Fruit fly (Drosophila melanogaster) whole organism, embryonic: ENCODE results near the gene niki.
A peak's percentile ranks its signal among the peaks of the same experiment; 100 is the strongest.

ENCODE experiments used
- Adf1 ChIP-seq: fragments of 200-800 bp; sonication (Bioruptor generic); IDR thresholded peaks from 2 replicates; pipeline ENCODE4 v1.3.6; 2022; ENCODE audit warnings: missing biosample characterization, missing genetic modification characterization
- BtbVII ChIP-seq: fragments of 200-800 bp; sonication (Bioruptor generic); optimal IDR thresholded peaks from 3 replicates; lab custom pipeline; 2017; ENCODE audit warnings: missing biosample characterization, mild to moderate bottlenecking, missing genetic modification characterization
- CG10147 ChIP-seq: fragments of 200-800 bp; sonication (Bioruptor generic); optimal IDR thresholded peaks from 2 replicates; lab custom pipeline; 2019; ENCODE audit warnings: missing biosample characterization, mild to moderate bottlenecking, missing genetic modification characterization, moderate library complexity
- CG1024 ChIP-seq: fragments of 200-800 bp; sonication (Bioruptor generic); IDR thresholded peaks from 2 replicates; pipeline ENCODE4 v1.3.6; 2022; ENCODE audit warnings: missing biosample characterization, missing genetic modification characterization
- CG13287 ChIP-seq: fragments of 200-800 bp; sonication (Bioruptor generic); IDR thresholded peaks from 2 replicates; pipeline ENCODE4 v1.3.6; 2022; ENCODE audit warnings: missing biosample characterization, missing genetic modification characterization; ENCODE audit not compliant: partially characterized antibody
- CG13296 ChIP-seq: fragments of 200-800 bp; sonication (Bioruptor generic); optimal IDR thresholded peaks from 3 replicates; lab custom pipeline; 2018; ENCODE audit warnings: missing biosample characterization, mild to moderate bottlenecking, missing genetic modification characterization
- CG15479 ChIP-seq: fragments of 200-800 bp; sonication (Bioruptor generic); optimal IDR thresholded peaks from 3 replicates; lab custom pipeline; 2019; ENCODE audit warnings: missing biosample characterization, mild to moderate bottlenecking, missing genetic modification characterization, moderate library complexity
- CG16813 ChIP-seq: fragments of 200-800 bp; sonication (Bioruptor generic); IDR thresholded peaks from 3 replicates; pipeline ENCODE4 v1.3.6; 2022; ENCODE audit warnings: missing biosample characterization, missing genetic modification characterization; ENCODE audit not compliant: partially characterized antibody
- CG17385 ChIP-seq: fragments of 200-800 bp; sonication (Bioruptor generic); optimal IDR thresholded peaks from 3 replicates; lab custom pipeline; 2018; ENCODE audit warnings: missing biosample characterization, mild to moderate bottlenecking, missing genetic modification characterization
- CG18011 ChIP-seq: fragments of 200-800 bp; sonication (Bioruptor generic); optimal IDR thresholded peaks from 2 replicates; lab custom pipeline; 2017; ENCODE audit warnings: missing biosample characterization, missing genetic modification characterization, mild to moderate bottlenecking, moderate library complexity, missing genotype
- CG18619 ChIP-seq: fragments of 200-800 bp; sonication (Bioruptor generic); optimal IDR thresholded peaks from 3 replicates; lab custom pipeline; 2017; ENCODE audit warnings: missing biosample characterization, mild to moderate bottlenecking, missing genetic modification characterization
- CG30020 ChIP-seq: fragments of 200-800 bp; optimal IDR thresholded peaks from 2 replicates; lab custom pipeline; 2019; ENCODE audit warnings: missing biosample characterization, mild to moderate bottlenecking, missing genetic modification characterization, moderate library complexity
- CG3065 ChIP-seq: fragments of 200-800 bp; sonication (Bioruptor generic); optimal IDR thresholded peaks from 2 replicates; lab custom pipeline; 2016; ENCODE audit warnings: missing biosample characterization, missing genetic modification characterization
- CG34224 ChIP-seq: fragments of 200-800 bp; sonication (Bioruptor generic); IDR thresholded peaks from 3 replicates; pipeline ENCODE4 v1.3.6; 2022; ENCODE audit warnings: missing biosample characterization, missing genetic modification characterization; ENCODE audit not compliant: partially characterized antibody
- CG34376 ChIP-seq: fragments of 200-800 bp; sonication (Bioruptor generic); optimal IDR thresholded peaks from 2 replicates; lab custom pipeline; 2018; ENCODE audit warnings: missing biosample characterization, mild to moderate bottlenecking, missing genetic modification characterization
- CG5180 ChIP-seq: fragments of 200-800 bp; sonication (Bioruptor generic); optimal IDR thresholded peaks from 3 replicates; lab custom pipeline; 2017; ENCODE audit warnings: missing biosample characterization, missing genetic modification characterization, mild to moderate bottlenecking, moderate library complexity, missing genetic modification reagents
- CG7372 ChIP-seq: fragments of 200-800 bp; sonication (Bioruptor generic); IDR thresholded peaks from 2 replicates; pipeline ENCODE4 v1.3.6; 2022; ENCODE audit warnings: missing biosample characterization, missing genetic modification characterization
- CG8290 ChIP-seq, 3 experiments: fragments of 200-800 bp; sonication (Bioruptor generic); optimal IDR thresholded peaks; 2 replicates each; lab custom pipeline; 2016 to 2019; ENCODE audit warnings: missing biosample characterization in 3 of 3, missing genetic modification characterization in 3 of 3, mild to moderate bottlenecking in 2 of 3, moderate library complexity in 1 of 3
- CG9215 ChIP-seq: fragments of 200-800 bp; sonication (Bioruptor generic); IDR thresholded peaks from 2 replicates; pipeline ENCODE4 v1.3.6; 2022; ENCODE audit warnings: missing biosample characterization, missing genetic modification characterization
- Doc2 ChIP-seq: fragments of 200-800 bp; sonication (Bioruptor generic); IDR thresholded peaks from 2 replicates; pipeline ENCODE4 v1.3.6; 2022; ENCODE audit warnings: missing biosample characterization, missing genetic modification characterization
- Drgx ChIP-seq: fragments of 200-800 bp; sonication (Bioruptor generic); IDR thresholded peaks from 2 replicates; pipeline ENCODE4 v1.3.6; 2022; ENCODE audit warnings: missing biosample characterization, missing genetic modification characterization
- Elba2 ChIP-seq: fragments of 200-800 bp; sonication (Bioruptor generic); optimal IDR thresholded peaks from 3 replicates; lab custom pipeline; 2016; ENCODE audit warnings: missing biosample characterization, missing genetic modification characterization
- Hey ChIP-seq: fragments of 200-800 bp; sonication (Bioruptor generic); optimal IDR thresholded peaks from 3 replicates; lab custom pipeline; 2018; ENCODE audit warnings: missing biosample characterization, mild to moderate bottlenecking, missing genetic modification characterization
- HmgZ ChIP-seq: fragments of 200-800 bp; sonication (Bioruptor generic); optimal IDR thresholded peaks from 2 replicates; lab custom pipeline; 2018; ENCODE audit warnings: missing biosample characterization, mild to moderate bottlenecking, missing genetic modification characterization
- Hr3 ChIP-seq: fragments of 200-800 bp; sonication (Bioruptor generic); optimal IDR thresholded peaks from 3 replicates; lab custom pipeline; 2016; ENCODE audit warnings: missing biosample characterization, missing genetic modification characterization
- Myb ChIP-seq: fragments of 200-800 bp; sonication (Bioruptor generic); optimal IDR thresholded peaks from 2 replicates; lab custom pipeline; 2016; ENCODE audit warnings: missing biosample characterization, missing genetic modification characterization
- Oli ChIP-seq: fragments of 200-800 bp; sonication (Bioruptor generic); optimal IDR thresholded peaks from 2 replicates; lab custom pipeline; 2018; ENCODE audit warnings: missing biosample characterization, mild to moderate bottlenecking, missing genetic modification characterization, moderate library complexity
- Pdp1 ChIP-seq, 2 experiments: fragments of 200-800 bp; sonication (Bioruptor generic); optimal IDR thresholded peaks; 3 replicates each; lab custom pipeline; 2016; ENCODE audit warnings: missing biosample characterization in 2 of 2, missing genetic modification characterization in 2 of 2, mild to moderate bottlenecking in 1 of 2, moderate library complexity in 1 of 2
- Sry-β ChIP-seq: fragments of 200-800 bp; sonication (Bioruptor generic); optimal IDR thresholded peaks from 2 replicates; lab custom pipeline; 2018; ENCODE audit warnings: missing biosample characterization, mild to moderate bottlenecking, missing genetic modification characterization, moderate library complexity
- Stat92E ChIP-seq, 3 experiments: fragments of >200 bp in 2 of 3; fragments of 200-800 bp in 1 of 3; sonication (Bioruptor generic) in 1 of 3; optimal IDR thresholded peaks; 2 replicates each; lab custom pipeline; 2017 to 2019; ENCODE audit warnings: missing biosample characterization in 3 of 3, missing genetic modification characterization in 3 of 3, mild to moderate bottlenecking in 1 of 3, moderate library complexity in 1 of 3
- Xbp1 ChIP-seq: fragments of 200-800 bp; sonication (Bioruptor generic); optimal IDR thresholded peaks from 3 replicates; lab custom pipeline; 2016; ENCODE audit warnings: missing biosample characterization, mild to moderate bottlenecking, missing genetic modification characterization
- Xrp1 ChIP-seq: fragments of 200-800 bp; sonication (Bioruptor generic); IDR thresholded peaks from 2 replicates; pipeline ENCODE4 v1.3.6; 2022; ENCODE audit warnings: missing biosample characterization, missing genetic modification characterization
- amos ChIP-seq: fragments of 200-800 bp; sonication (Bioruptor generic); IDR thresholded peaks from 2 replicates; pipeline ENCODE4 v1.3.6; 2022; ENCODE audit warnings: missing biosample characterization, missing genetic modification characterization; ENCODE audit not compliant: partially characterized antibody
- bbx ChIP-seq: fragments of 200-800 bp; sonication (Bioruptor generic); IDR thresholded peaks from 2 replicates; pipeline ENCODE4 v1.3.6; 2022; ENCODE audit warnings: missing biosample characterization, missing genetic modification characterization; ENCODE audit not compliant: partially characterized antibody
- chinmo ChIP-seq: fragments of 200-800 bp; sonication (Bioruptor generic); IDR thresholded peaks from 4 replicates; pipeline ENCODE4 v1.3.6; 2022; ENCODE audit warnings: missing biosample characterization, missing genetic modification characterization; ENCODE audit not compliant: partially characterized antibody
- dm ChIP-seq: fragments of 200-800 bp; sonication (Bioruptor generic); optimal IDR thresholded peaks from 3 replicates; lab custom pipeline; 2016; ENCODE audit warnings: missing biosample characterization, missing genetic modification characterization
- esg ChIP-seq: fragments of 200-800 bp; sonication (Bioruptor generic); conservative IDR thresholded peaks from 2 replicates; pipeline ENCODE4 v1.3.6; 2022; ENCODE audit warnings: missing biosample characterization, missing genetic modification characterization
- hb ChIP-seq: fragments of 200-800 bp; sonication (Bioruptor generic); IDR thresholded peaks from 3 replicates; pipeline ENCODE4 v1.3.6; 2022; ENCODE audit warnings: missing biosample characterization, missing genetic modification characterization; ENCODE audit not compliant: partially characterized antibody
- inv ChIP-seq: fragments of 200-800 bp; sonication (Bioruptor generic); IDR thresholded peaks from 2 replicates; pipeline ENCODE4 v1.3.6; 2022; ENCODE audit warnings: missing biosample characterization, missing genetic modification characterization; ENCODE audit not compliant: partially characterized antibody
- jing ChIP-seq: fragments of 200-800 bp; sonication (Bioruptor generic); optimal IDR thresholded peaks from 2 replicates; lab custom pipeline; 2018; ENCODE audit warnings: missing biosample characterization, mild to moderate bottlenecking, missing genetic modification characterization
- nom ChIP-seq: fragments of 200-800 bp; sonication (Bioruptor generic); optimal IDR thresholded peaks from 2 replicates; lab custom pipeline; 2017; ENCODE audit warnings: missing biosample characterization, missing genetic modification characterization, mild to moderate bottlenecking, moderate library complexity, missing genetic modification reagents
- org-1 ChIP-seq: fragments of 200-800 bp; sonication (Bioruptor generic); optimal IDR thresholded peaks from 2 replicates; lab custom pipeline; 2017; ENCODE audit warnings: missing biosample characterization, missing genetic modification characterization
- pb ChIP-seq: fragments of 200-800 bp; sonication (Bioruptor generic); optimal IDR thresholded peaks from 3 replicates; lab custom pipeline; 2016; ENCODE audit warnings: missing biosample characterization, missing genetic modification characterization
- pita ChIP-seq: fragments of 200-800 bp; sonication (Bioruptor generic); optimal IDR thresholded peaks from 2 replicates; lab custom pipeline; 2017; ENCODE audit warnings: missing biosample characterization, mild to moderate bottlenecking, missing genetic modification characterization
- sc ChIP-seq, 3 experiments: fragments of >200 bp in 2 of 3; fragments of 200-800 bp in 1 of 3; sonication (Bioruptor generic) in 1 of 3; optimal IDR thresholded peaks; 2 replicates in 2 of 3; 3 replicates in 1 of 3; lab custom pipeline; 2017; ENCODE audit warnings: mild to moderate bottlenecking in 1 of 3, missing biosample characterization in 1 of 3, missing genetic modification characterization in 1 of 3, missing genetic modification reagents in 1 of 3
- sob ChIP-seq: fragments of 200-800 bp; sonication (Bioruptor generic); IDR thresholded peaks from 2 replicates; pipeline ENCODE4 v1.3.6; 2022; ENCODE audit warnings: missing biosample characterization, missing genetic modification characterization
- tin ChIP-seq: fragments of 200-800 bp; sonication (Bioruptor generic); optimal IDR thresholded peaks from 3 replicates; lab custom pipeline; 2016; ENCODE audit warnings: missing biosample characterization, missing genetic modification characterization
- tio ChIP-seq: fragments of 200-800 bp; sonication (Bioruptor generic); optimal IDR thresholded peaks from 2 replicates; lab custom pipeline; 2017; ENCODE audit warnings: missing biosample characterization, missing genetic modification characterization, inconsistent platforms

Gene niki

dm6 chr3R:24799503-24799902, 25.9 kb downstream of the niki start, which contains the start of gene Ude (continued):
- TF ChIP-seq Drgx (GFP tag; lab: Robert Waterston, UW) (no peak), CG18011 (GFP tag; lab: Kevin White, UChicago) (no peak), CG10147 (no peak), dm (GFP tag; lab: Kevin White, UChicago) (no peak), amos (GFP tag; lab: Robert Waterston, UW) (peak; percentile 16; the same call in 1 of the 2 replicates), Adf1 (peak; percentile 13; the same call in 1 of the 2 replicates), CG16813 (GFP tag; lab: Robert Waterston, UW) (no peak), CG5180 (GFP tag; lab: Kevin White, UChicago) (no peak), tin (GFP tag; lab: Kevin White, UChicago) (no peak), Pdp1 (GFP tag; optimal IDR thresholded peaks at IDR 0.05; lab: Kevin White, UChicago) (peak in 1 of 2 experiments; percentile 47), pb (GFP tag; lab: Kevin White, UChicago) (no peak), Myb (GFP tag; lab: Kevin White, UChicago) (no peak), CG13287 (GFP tag; lab: Robert Waterston, UW) (peak; percentile 28), Hey (no peak), CG8290 (GFP tag; optimal IDR thresholded peaks at IDR 0.05; lab: Kevin White, UChicago) (no peak), CG8290 (tag; optimal IDR thresholded peaks at IDR 0.05; lab: Kevin White, UChicago) (no peak), CG3065 (GFP tag; lab: Kevin White, UChicago) (no peak), sob (GFP tag; lab: Robert Waterston, UW) (0 out of 2 replicates have a peak, but pooled peaks have one; percentile 11), CG7372 (no peak), CG34224 (GFP tag; lab: Robert Waterston, UW) (peak; percentile 42; the same call in 2 of the 3 replicates), BtbVII (GFP tag; lab: Kevin White, UChicago) (peak; percentile 33), chinmo (GFP tag; lab: Robert Waterston, UW) (peak; percentile 85; the same call in 2 of the 4 replicates), sc (optimal IDR thresholded peaks at IDR 0.05; lab: Kevin White, UChicago) (no peak), sc (GFP tag; optimal IDR thresholded peaks at IDR 0.05; lab: Kevin White, UChicago) (no peak), Hr3 (GFP tag; lab: Kevin White, UChicago) (no peak), pita (GFP tag; lab: Kevin White, UChicago) (no peak), CG17385 (GFP tag; lab: Kevin White, UChicago) (no peak), bbx (GFP tag; lab: Robert Waterston, UW) (0 out of 2 replicates have a peak, but pooled peaks have one; percentile 12), tio (GFP tag; lab: Kevin White, UChicago) (no peak), org-1 (GFP tag; lab: Kevin White, UChicago) (no peak), inv (GFP tag; lab: Robert Waterston, UW) (no peak), CG30020 (tag; lab: Kevin White, UChicago) (no peak), Xbp1 (no peak), CG34376 (peak; percentile 27), Elba2 (GFP tag; lab: Kevin White, UChicago) (no peak), CG13296 (GFP tag; lab: Kevin White, UChicago) (no peak), CG9215 (GFP tag; lab: Robert Waterston, UW) (no peak), CG15479 (GFP tag; lab: Kevin White, UChicago) (no peak), Xrp1 (GFP tag; lab: Robert Waterston, UW) (no peak), nom (GFP tag; lab: Kevin White, UChicago) (no peak), esg (GFP tag; lab: Robert Waterston, UW) (no peak), jing (GFP tag; lab: Kevin White, UChicago) (no peak), CG1024 (no peak), CG18619 (GFP tag; lab: Kevin White, UChicago) (no peak), HmgZ (tag; lab: Kevin White, UChicago) (peak; percentile 8), hb (no peak), Stat92E (GFP tag; optimal IDR thresholded peaks at IDR 0.05; lab: Kevin White, UChicago) (no peak), Oli (no peak), Sry-β (GFP tag; lab: Kevin White, UChicago) (peak; percentile 8), Doc2 (GFP tag; lab: Robert Waterston, UW) (no peak)
